Fruit fly (Drosophila melanogaster) whole organism, wandering third instar larva: ENCODE measurements around the gene ush.
A peak's percentile ranks its signal among the peaks of the same experiment; 100 is the strongest.

ENCODE experiments used
- CG32264 ChIP-seq: fragments of 200-800 bp; sonication (Bioruptor generic); optimal IDR thresholded peaks from 2 replicates; lab custom pipeline; 2016; ENCODE audit warnings: missing biosample characterization, missing genetic modification characterization
- CG9705 ChIP-seq: fragments of 200-800 bp; sonication (Bioruptor generic); optimal IDR thresholded peaks from 2 replicates; lab custom pipeline; 2018; ENCODE audit warnings: missing biosample characterization, mild to moderate bottlenecking, missing genetic modification characterization
- CrebA ChIP-seq: fragments of 200-800 bp; sonication (Bioruptor generic); optimal IDR thresholded peaks from 2 replicates; lab custom pipeline; 2016; ENCODE audit warnings: missing biosample characterization, mild to moderate bottlenecking, missing genetic modification characterization, borderline replicate concordance
- Dif ChIP-seq: fragments of 200-275, 200-300 bp; sonication (Bioruptor generic); optimal IDR thresholded peaks from 2 replicates; lab custom pipeline; 2018; ENCODE audit warnings: missing biosample characterization, missing genetic modification characterization; ENCODE audit not compliant: partially characterized antibody
- HLH106 ChIP-seq: fragments of 200-800 bp; optimal IDR thresholded peaks from 3 replicates; lab custom pipeline; 2019; ENCODE audit warnings: missing biosample characterization, mild to moderate bottlenecking, missing genetic modification characterization, moderate library complexity
- Hnf4 ChIP-seq: fragments of 200-800 bp; sonication (Bioruptor generic); optimal IDR thresholded peaks from 2 replicates; lab custom pipeline; 2016; ENCODE audit warnings: missing biosample characterization, mild to moderate bottlenecking, missing genetic modification characterization
- Hr83 ChIP-seq: fragments of 200-300 bp; sonication (Bioruptor generic); optimal IDR thresholded peaks from 2 replicates; lab custom pipeline; 2016; ENCODE audit warnings: missing biosample characterization, mild to moderate bottlenecking, missing genetic modification characterization, moderate library complexity; ENCODE audit not compliant: poor library complexity, severe bottlenecking
- Mio ChIP-seq: sonication (Bioruptor generic); optimal IDR thresholded peaks from 2 replicates; lab custom pipeline; 2016; ENCODE audit warnings: missing biosample characterization, missing genetic modification characterization
- Myc ChIP-seq: fragments of >200 bp; optimal IDR thresholded peaks from 2 replicates; lab custom pipeline; 2017
- OdsH ChIP-seq: fragments of 200-800 bp; sonication (Bioruptor generic); optimal IDR thresholded peaks from 2 replicates; lab custom pipeline; 2016; ENCODE audit warnings: missing biosample characterization, mild to moderate bottlenecking, missing genetic modification characterization
- Rel ChIP-seq, 2 experiments: fragments of 200-800 bp; sonication (Bioruptor generic) in 1 of 2; optimal IDR thresholded peaks; 2 replicates in 1 of 2; 3 replicates in 1 of 2; lab custom pipeline; 2016 to 2019; ENCODE audit warnings: mild to moderate bottlenecking in 2 of 2, missing biosample characterization in 2 of 2, missing genetic modification characterization in 2 of 2, moderate library complexity in 1 of 2
- Sp1 ChIP-seq: fragments of 200-800 bp; sonication (Bioruptor generic); optimal IDR thresholded peaks from 3 replicates; lab custom pipeline; 2019; ENCODE audit warnings: missing biosample characterization, mild to moderate bottlenecking, missing genetic modification characterization, moderate library complexity
- Vsx2 ChIP-seq: fragments of 200-300, 225-300 bp; sonication (Bioruptor generic); optimal IDR thresholded peaks from 2 replicates; lab custom pipeline; 2018; ENCODE audit warnings: missing biosample characterization, missing genetic modification characterization; ENCODE audit not compliant: partially characterized antibody
- br ChIP-seq: fragments of 200-800 bp; sonication (Bioruptor generic); optimal IDR thresholded peaks from 2 replicates; lab custom pipeline; 2016; ENCODE audit warnings: missing biosample characterization, missing genetic modification characterization
- brk ChIP-seq: fragments of 200-800 bp; sonication (Bioruptor generic); optimal IDR thresholded peaks from 2 replicates; lab custom pipeline; 2016; ENCODE audit warnings: missing biosample characterization, mild to moderate bottlenecking, missing genetic modification characterization
- dl ChIP-seq, 2 experiments: fragments of 175-275, 200-275 bp in 1 of 2; fragments of 200-275 bp in 1 of 2; sonication (Bioruptor generic); optimal IDR thresholded peaks; lab custom pipeline; 2018; ENCODE audit warnings: mild to moderate bottlenecking in 2 of 2, missing biosample characterization in 2 of 2, missing genetic modification characterization in 2 of 2, moderate library complexity in 2 of 2; ENCODE audit not compliant: partially characterized antibody in 2 of 2, insufficient read depth in 1 of 2
- dsf ChIP-seq: sonication (Bioruptor generic); optimal IDR thresholded peaks from 2 replicates; lab custom pipeline; 2016; ENCODE audit warnings: missing biosample characterization, missing genetic modification characterization, borderline replicate concordance
- ey ChIP-seq: fragments of 200-800 bp; sonication (Bioruptor generic); optimal IDR thresholded peaks from 2 replicates; lab custom pipeline; 2016; ENCODE audit warnings: missing biosample characterization, missing genetic modification characterization
- foxo ChIP-seq, 2 experiments: fragments of 200-800 bp; sonication (Bioruptor generic); optimal IDR thresholded peaks; 2 replicates in 1 of 2; 3 replicates in 1 of 2; lab custom pipeline; 2016 to 2017; ENCODE audit warnings: missing biosample characterization in 2 of 2, missing genetic modification characterization in 2 of 2
- fru ChIP-seq: fragments of 200-800 bp; sonication (Bioruptor generic); optimal IDR thresholded peaks from 3 replicates; lab custom pipeline; 2016; ENCODE audit warnings: missing biosample characterization, mild to moderate bottlenecking, missing genetic modification characterization
- h ChIP-seq: fragments of 200-800 bp; sonication (Bioruptor generic); optimal IDR thresholded peaks from 3 replicates; lab custom pipeline; 2016; ENCODE audit warnings: missing biosample characterization, mild to moderate bottlenecking, missing genetic modification characterization
- jim ChIP-seq: fragments of 175-275, 200-325 bp; sonication (Bioruptor generic); optimal IDR thresholded peaks from 2 replicates; lab custom pipeline; 2016; ENCODE audit warnings: missing biosample characterization, mild to moderate bottlenecking, missing genetic modification characterization
- psq ChIP-seq: fragments of 200-800 bp; sonication (Bioruptor generic); optimal IDR thresholded peaks from 3 replicates; lab custom pipeline; 2017; ENCODE audit warnings: missing biosample characterization, mild to moderate bottlenecking, missing genetic modification characterization, moderate library complexity
- sage ChIP-seq: fragments of 200-800 bp; sonication (Bioruptor generic); optimal IDR thresholded peaks from 2 replicates; lab custom pipeline; 2016; ENCODE audit warnings: missing biosample characterization, mild to moderate bottlenecking, missing genetic modification characterization

ush gene

DNA sequence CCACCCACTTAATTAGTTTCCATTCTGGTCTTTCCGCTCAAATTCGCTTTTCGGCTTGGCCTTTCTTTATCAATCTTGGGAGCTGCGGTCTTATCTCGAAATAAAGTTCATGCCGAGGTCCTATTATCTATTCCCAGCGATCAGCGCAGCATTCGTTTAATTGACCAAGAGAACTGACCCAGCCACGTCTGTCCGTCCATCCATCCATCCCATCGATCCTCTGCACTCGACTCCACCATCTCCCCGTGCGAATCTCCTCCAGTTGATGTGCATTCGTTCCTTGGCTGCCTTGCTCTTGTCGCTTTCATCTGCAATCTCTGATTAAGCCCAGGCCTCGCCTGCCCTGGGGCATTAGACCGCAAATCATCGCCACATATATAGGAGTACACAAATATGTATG is 20.8 kb downstream of the ush start:
- TF ChIP-seq HLH106 (tag; lab: Kevin White, UChicago) (no peak), Vsx2 (GFP tag; lab: Kevin White, UChicago) (no peak), sage (no peak), OdsH (GFP tag; lab: Kevin White, UChicago) (no peak), fru (no peak), foxo (GFP tag; optimal IDR thresholded peaks at IDR 0.05; lab: Kevin White, UChicago) (no peak), CG9705 (GFP tag; lab: Kevin White, UChicago) (no peak), brk (GFP tag; lab: Kevin White, UChicago) (no peak), br (GFP tag; lab: Kevin White, UChicago) (no peak)

DNA sequence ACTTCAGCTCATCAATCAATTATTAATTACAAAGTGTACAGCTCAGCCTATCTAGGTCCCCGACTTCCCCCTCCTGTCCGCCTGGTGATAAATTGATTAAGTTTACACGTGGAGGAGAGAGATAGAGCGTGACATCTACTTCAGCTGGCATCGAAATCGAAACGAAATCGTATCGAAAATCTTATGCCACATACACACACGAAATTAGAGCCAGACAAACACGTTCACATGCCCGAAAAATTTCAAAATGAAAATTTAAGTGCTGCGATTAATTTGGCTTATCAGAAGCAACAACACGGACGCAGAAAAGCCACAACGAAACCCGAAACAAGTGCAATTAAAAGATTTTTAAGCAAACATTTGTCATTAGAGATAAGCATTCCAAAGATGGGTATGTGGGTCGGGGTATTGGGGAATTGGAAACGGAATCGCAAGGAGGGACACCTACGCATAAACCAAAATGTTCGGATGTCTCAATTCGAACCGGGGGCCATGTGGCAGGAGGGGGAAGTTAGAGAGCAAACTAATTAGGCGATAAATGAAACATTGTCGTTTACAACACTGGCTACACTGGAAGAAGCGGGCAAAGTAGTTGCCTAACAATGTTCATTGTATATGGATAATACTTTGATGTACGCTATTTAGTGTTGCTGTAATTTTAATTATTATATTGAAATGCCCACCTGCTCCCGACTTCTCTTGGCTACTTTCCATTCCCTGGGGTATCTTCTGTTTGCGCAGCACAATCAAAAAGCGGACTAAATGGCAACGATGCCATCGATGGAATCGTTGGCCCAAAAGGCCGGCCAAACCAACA is 21.8 kb downstream of the ush start:
- TF ChIP-seq Mio (GFP tag; lab: Kevin White, UChicago) = no peak

DNA sequence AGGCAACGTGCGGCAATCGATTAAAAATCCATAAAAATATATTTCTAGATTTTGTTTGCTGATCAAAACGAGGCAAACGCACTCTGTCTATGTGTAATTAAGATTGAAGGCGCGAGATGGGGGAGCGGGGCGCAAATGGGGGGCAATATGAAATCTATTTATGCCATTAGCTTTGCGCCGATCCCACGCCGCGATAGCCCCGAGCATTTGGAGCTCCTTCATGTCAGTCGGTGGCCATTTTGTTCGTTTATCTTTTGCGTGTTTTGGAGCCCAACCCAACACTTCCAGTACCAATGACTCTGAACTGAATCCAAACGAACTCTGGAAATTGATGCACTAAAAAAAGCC is 22.4 kb downstream of the ush start:
- no peak for TF ChIP-seq jim (GFP tag; lab: Kevin White, UChicago)
- TF ChIP-seq fru = no peak
- TF ChIP-seq Hr83 = no peak
- no peak for TF ChIP-seq psq (GFP tag; lab: Kevin White, UChicago)
- TF ChIP-seq Vsx2 (GFP tag; lab: Kevin White, UChicago) = no peak
- TF ChIP-seq sage = no peak
- no peak for TF ChIP-seq dl (GFP tag; optimal IDR thresholded peaks at IDR 0.05; lab: Kevin White, UChicago; ENCODE audit: insufficient read depth in 1 of 2, partially characterized antibody in 2 of 2)
- no peak for TF ChIP-seq h
- no peak for TF ChIP-seq dsf
- TF ChIP-seq Hnf4 = no peak
- no peak for TF ChIP-seq Myc (lab: Kevin White, UChicago)
- TF ChIP-seq CG32264 (GFP tag; lab: Kevin White, UChicago) = no peak

DNA sequence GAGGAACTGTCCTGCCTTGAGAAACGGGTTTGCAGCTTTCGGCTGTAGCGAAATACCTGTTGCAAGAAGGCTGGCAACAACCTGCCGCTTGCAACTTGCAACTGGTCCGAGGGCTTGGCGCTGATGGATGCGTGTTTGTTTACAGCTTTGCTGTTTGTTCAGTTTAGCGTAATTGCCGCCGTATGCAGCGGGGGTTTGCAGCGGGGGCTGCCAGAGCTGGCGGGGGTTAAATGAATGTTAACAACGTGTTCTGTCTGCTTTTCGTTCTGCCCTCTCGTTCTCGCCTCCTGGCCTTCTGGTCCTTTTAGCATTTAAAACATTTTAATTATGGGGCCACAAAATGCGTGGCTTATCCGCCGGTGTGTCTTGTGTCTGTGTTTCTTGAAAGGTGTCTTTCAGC is 23.9 kb downstream of the ush start:
- TF ChIP-seq ey (GFP tag; lab: Kevin White, UChicago) (no peak), psq (GFP tag; lab: Kevin White, UChicago) (peak; percentile 19), brk (GFP tag; lab: Kevin White, UChicago) (no peak)
- TF ChIP-seq, all 38 proteins: peak for 1

DNA sequence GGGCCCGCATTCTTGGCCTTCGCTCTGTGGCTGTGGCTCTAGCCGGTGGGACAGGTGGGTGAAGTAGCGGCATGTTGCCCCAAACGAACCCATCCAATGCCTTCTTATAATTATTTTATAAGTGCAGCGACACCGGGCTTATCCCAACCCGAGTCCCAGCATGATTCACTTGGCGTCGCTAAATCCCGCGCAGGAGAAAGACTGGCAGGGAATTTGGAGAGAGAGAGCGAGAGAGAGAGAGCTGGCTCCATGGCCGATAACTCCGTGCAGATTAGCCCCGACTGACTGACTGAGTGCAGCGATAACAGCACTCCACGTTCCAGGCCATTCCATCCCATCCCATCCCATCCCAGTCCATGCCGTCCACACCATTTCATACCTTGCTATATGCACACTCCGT is 25.6 kb downstream of the ush start:
- no peak for TF ChIP-seq Myc (lab: Kevin White, UChicago)
- TF ChIP-seq Dif (GFP tag; lab: Kevin White, UChicago) = peak; percentile 50
- peak; percentile 4 to 49 for TF ChIP-seq dl (GFP tag; optimal IDR thresholded peaks at IDR 0.05; lab: Kevin White, UChicago; ENCODE audit: insufficient read depth in 1 of 2, partially characterized antibody in 2 of 2)
- TF ChIP-seq, all 38 proteins: peak for 2

DNA sequence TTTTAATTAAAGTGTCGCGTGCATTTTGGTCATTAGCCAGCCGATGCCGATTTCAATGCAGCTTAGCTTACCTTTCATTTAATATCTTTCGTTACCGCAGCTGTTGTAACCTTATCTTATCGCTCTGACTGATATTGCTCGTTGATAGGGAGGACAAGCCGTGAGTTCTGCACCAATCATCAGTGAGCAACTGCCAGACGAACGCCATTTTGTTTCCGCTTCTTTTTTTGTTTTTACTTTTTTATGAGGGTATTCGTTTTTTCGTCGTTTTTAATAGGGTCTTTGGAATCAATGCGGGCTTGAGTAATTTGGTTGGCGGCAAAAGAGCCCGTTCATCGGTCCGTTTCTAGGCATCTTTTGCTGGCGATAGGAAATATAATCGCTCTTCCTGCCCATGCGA is 29.0 kb downstream of the ush start:
- no peak for TF ChIP-seq fru
- TF ChIP-seq CrebA (GFP tag; lab: Kevin White, UChicago) = no peak
- no peak for TF ChIP-seq Hr83
- no peak for TF ChIP-seq Sp1 (GFP tag; lab: Kevin White, UChicago)
- no peak for TF ChIP-seq HLH106 (tag; lab: Kevin White, UChicago)

DNA sequence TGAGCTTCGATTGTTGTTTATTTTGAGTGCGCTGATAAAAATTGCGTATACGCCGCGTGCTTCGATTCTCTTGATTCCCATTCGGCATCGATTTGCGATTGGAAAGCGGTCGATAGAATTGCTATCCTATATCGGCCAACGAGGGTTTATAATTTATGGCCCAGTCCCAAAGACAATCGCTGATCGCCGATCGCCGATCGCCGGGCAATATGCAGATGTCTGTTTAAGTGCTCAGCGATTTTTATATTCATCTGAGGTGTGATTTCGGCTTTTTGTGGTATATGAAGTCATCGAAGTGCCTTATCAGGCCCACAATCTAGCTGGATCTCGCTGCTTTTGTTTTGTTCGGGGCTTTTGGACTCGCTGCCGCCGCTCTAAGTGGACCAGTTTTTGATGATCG is 30.4 kb downstream of the ush start:
- TF ChIP-seq Dif (GFP tag; lab: Kevin White, UChicago) (no peak), Rel (GFP tag; optimal IDR thresholded peaks at IDR 0.05; lab: Kevin White, UChicago) (no peak), Rel (tag; optimal IDR thresholded peaks at IDR 0.05; lab: Kevin White, UChicago) (peak; percentile 6)
